Worm (Caenorhabditis elegans): ENCODE data around the gene B0361.4.

Gene B0361.4

ce11 chrIII:7272088-7272487 lies 13.3 kb downstream of the B0361.4 start:
- TF ChIP-seq D1046.2 (GFP tag; IDR thresholded peaks at IDR 0.05) (no peak), skn-1 (tag; optimal IDR thresholded peaks at IDR 0.05) (no peak), mes-2 (tag; optimal IDR thresholded peaks at IDR 0.05; ENCODE audit: poor library complexity, severe bottlenecking) (peak; percentile 62), F49E8.2 (tag; optimal IDR thresholded peaks at IDR 0.05; ENCODE audit: borderline replicate concordance) (no peak), nhr-28 (tag; optimal IDR thresholded peaks at IDR 0.05) (peak; percentile 40), ceh-82 (tag; optimal IDR thresholded peaks at IDR 0.05) (no peak), attf-4 (tag; optimal IDR thresholded peaks at IDR 0.05) (no peak), nhr-41 (GFP tag; IDR thresholded peaks at IDR 0.05) (no peak), nhr-237 (tag; optimal IDR thresholded peaks at IDR 0.05) (no peak), daf-19 (GFP tag; conservative IDR thresholded peaks at IDR 0.05) (no peak), ztf-11 (tag; optimal IDR thresholded peaks at IDR 0.05) (no peak), mep-1 (tag; optimal IDR thresholded peaks at IDR 0.05) (peak; percentile 71), ZK546.5 (tag; optimal IDR thresholded peaks at IDR 0.05) (no peak), spr-3 (GFP tag; optimal IDR thresholded peaks at IDR 0.05) (no peak), dve-1 (tag; optimal IDR thresholded peaks at IDR 0.05; ENCODE audit: insufficient read depth) (peak; percentile 54), gei-8 (GFP tag; optimal IDR thresholded peaks at IDR 0.05) (no peak), lin-39 (tag; optimal IDR thresholded peaks at IDR 0.05) (no peak), dmd-8 (GFP tag; IDR thresholded peaks at IDR 0.05) (no peak), ZK337.2 (GFP tag; IDR thresholded peaks at IDR 0.05) (no peak), F26F4.8 (GFP tag; conservative IDR thresholded peaks at IDR 0.05) (no peak), ctbp-1 (GFP tag; IDR thresholded peaks at IDR 0.05) (no peak), dmd-9 (GFP tag; IDR thresholded peaks at IDR 0.05) (no peak), dpl-1 (GFP tag; optimal IDR thresholded peaks at IDR 0.05) (peak; percentile 18), egl-43 (GFP tag; IDR thresholded peaks at IDR 0.05) (no peak), F10B5.3 (tag; optimal IDR thresholded peaks at IDR 0.05) (no peak), lin-1 (GFP tag; IDR thresholded peaks at IDR 0.05) (no peak), duxl-1 (tag; optimal IDR thresholded peaks at IDR 0.05; ENCODE audit: poor library complexity) (no peak), zfp-3 (GFP tag; conservative IDR thresholded peaks at IDR 0.05) (0 out of 2 replicates have a peak, but pooled peaks have one; percentile 37), set-16 (GFP tag; IDR thresholded peaks at IDR 0.05) (no peak), rbr-2 (tag; optimal IDR thresholded peaks at IDR 0.05) (peak; percentile 51), spr-1 (tag; optimal IDR thresholded peaks at IDR 0.05) (no peak), lir-3 (tag; optimal IDR thresholded peaks at IDR 0.05) (no peak), pha-4 (GFP tag; IDR thresholded peaks at IDR 0.05) (no peak), pha-4 (tag; optimal IDR thresholded peaks at IDR 0.05) (peak; percentile 87), hlh-30 (tag; optimal IDR thresholded peaks at IDR 0.05; ENCODE audit: insufficient read depth) (peak; percentile 97), ceh-20 (GFP tag; IDR thresholded peaks at IDR 0.05) (no peak), daf-8 (GFP tag; IDR thresholded peaks at IDR 0.05) (no peak), zip-11 (GFP tag; IDR thresholded peaks at IDR 0.05) (no peak), lim-7 (GFP tag; IDR thresholded peaks at IDR 0.05) (no peak), ceh-44 (GFP tag; IDR thresholded peaks at IDR 0.05) (no peak), hlh-11 (tag; optimal IDR thresholded peaks at IDR 0.05) (peak; percentile 78), aly-2 (tag; optimal IDR thresholded peaks at IDR 0.05) (no peak), T20F7.1 (GFP tag; optimal IDR thresholded peaks at IDR 0.05) (no peak), hmg-1.1 (GFP tag; IDR thresholded peaks at IDR 0.05) (peak; percentile 69), mdl-1 (tag; optimal IDR thresholded peaks at IDR 0.05) (peak in 1 of 2 experiments; percentile 84), madf-5 (GFP tag; IDR thresholded peaks at IDR 0.05) (no peak), fkh-10 (GFP tag; optimal IDR thresholded peaks at IDR 0.05) (no peak), F37D6.2 (tag; optimal IDR thresholded peaks at IDR 0.05) (no peak), aha-1 (tag) (peak; percentile 43), nhr-10 (tag; optimal IDR thresholded peaks at IDR 0.05) (no peak), lin-29 (GFP tag; IDR thresholded peaks at IDR 0.05) (no peak), ama-1 (optimal IDR thresholded peaks at IDR 0.05) (no peak), fos-1 (tag; optimal IDR thresholded peaks at IDR 0.05) (no peak)
